Worm (Caenorhabditis elegans): Measurements from ENCODE around the gene F15D4.2.

ce11 chrII:13190412-13190811, 25.5 kb upstream of the F15D4.2 start:
- TF ChIP-seq snpc-4 (GFP tag; optimal IDR thresholded peaks at IDR 0.05) (no peak), snpc-4 (tag; optimal IDR thresholded peaks at IDR 0.05) (no peak), zfh-2 (GFP tag; conservative IDR thresholded peaks at IDR 0.05) (no peak), dpl-1 (GFP tag; optimal IDR thresholded peaks at IDR 0.05) (no peak)

Data from whole organism, young adult.